Fruit fly (Drosophila melanogaster): ENCODE data around the gene CG17780.

CG17780 gene

DNA sequence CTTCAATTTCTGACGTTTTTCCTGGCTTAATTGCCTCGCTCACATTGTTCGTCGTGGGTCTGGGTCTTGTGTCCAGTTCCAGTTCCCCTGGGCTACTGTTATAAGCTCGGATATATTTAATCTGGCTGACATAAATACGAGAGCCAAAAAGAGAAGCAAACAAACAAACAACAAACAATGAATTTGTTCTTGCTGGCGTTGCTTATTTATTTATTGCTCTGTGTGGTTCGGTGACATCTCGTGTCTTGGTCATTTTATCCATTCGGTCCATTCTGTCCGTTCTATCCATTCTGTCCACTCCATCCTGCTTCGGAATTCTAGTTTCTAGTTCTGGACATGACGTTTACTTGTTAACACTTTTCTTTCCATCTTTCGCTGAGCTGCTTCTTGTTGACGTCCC, at the start of gene CG17780:
Gene CG17780, minus strand, starts transcription at position 101 of the 400 bp plus-strand sequence.
- no peak for TF ChIP-seq insv (optimal IDR thresholded peaks at IDR 0.05)
- TF ChIP-seq h (optimal IDR thresholded peaks at IDR 0.05): no peak
- TF ChIP-seq Myc (optimal IDR thresholded peaks at IDR 0.05): no peak
- no peak for TF ChIP-seq psq (optimal IDR thresholded peaks at IDR 0.05)

DNA sequence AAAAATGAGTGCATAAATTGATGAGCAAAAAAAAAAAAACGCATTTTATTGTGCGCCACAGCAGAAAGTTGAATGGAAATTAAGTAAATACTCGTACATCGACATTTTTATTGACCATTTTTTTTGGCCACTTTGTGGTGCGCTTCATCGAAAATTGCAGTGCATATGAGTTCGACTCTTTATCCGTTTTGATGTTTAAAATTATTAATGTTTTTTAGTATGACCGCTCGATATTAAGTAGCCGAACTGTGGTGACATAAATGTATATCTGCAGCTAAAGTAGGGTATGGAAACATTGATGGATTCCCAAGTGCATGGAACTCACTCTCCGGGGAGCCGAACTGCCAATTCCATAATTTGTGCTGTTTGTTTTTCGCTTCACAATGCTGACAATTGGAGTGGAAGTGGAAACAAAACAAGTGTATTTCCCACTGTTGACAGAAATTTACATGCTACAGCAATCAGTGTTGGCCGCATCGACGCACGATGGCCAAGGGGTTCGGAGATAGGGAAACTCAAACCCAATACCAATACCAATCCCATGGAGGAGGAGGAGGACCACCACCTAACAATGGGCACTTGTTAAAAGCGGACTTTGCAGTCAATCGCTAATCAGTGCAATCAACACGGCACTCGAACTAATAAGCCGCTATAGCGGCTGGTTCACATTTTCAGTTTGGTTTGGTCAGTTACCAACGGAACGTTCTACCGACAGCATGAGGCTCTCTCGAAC, 7.5 kb upstream of the CG17780 start, which contains the start of gene CG13616:
Gene CG13616, plus strand, starts transcription at position 683 of the 733 bp plus-strand sequence.
- TF ChIP-seq insv (optimal IDR thresholded peaks at IDR 0.05) (no peak), ttk (optimal IDR thresholded peaks at IDR 0.05) (no peak), Sin3A (optimal IDR thresholded peaks at IDR 0.05) (no peak), psq (optimal IDR thresholded peaks at IDR 0.05) (no peak), Myc (optimal IDR thresholded peaks at IDR 0.05) (no peak), h (optimal IDR thresholded peaks at IDR 0.05) (no peak)

DNA sequence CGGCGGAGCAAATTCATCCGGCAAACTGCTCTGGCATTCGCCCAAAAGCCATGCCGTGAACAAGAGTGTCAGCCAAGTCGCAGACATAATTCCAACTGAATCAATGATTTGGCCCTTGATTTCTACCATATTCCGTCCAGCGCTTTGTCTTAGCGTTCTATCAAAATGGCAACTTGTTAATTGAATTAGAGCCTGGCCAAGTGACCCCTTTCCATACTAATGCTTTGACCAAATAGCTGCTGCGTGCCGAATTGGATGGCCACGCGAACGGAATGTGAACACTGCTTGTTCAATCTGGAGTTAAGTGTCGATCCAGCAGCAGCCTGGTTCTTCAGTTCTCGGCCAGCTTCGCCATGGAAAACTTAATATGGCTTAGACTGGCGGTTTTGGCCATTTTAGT, 5.4 kb upstream of the CG17780 start, which contains the start of the genes CG5768 and CG13615:
Gene CG5768, minus strand, starts transcription at position 101 of the 400 bp plus-strand sequence.
Gene CG13615, plus strand, starts transcription at position 280 of the 400 bp plus-strand sequence.
- TF ChIP-seq insv (optimal IDR thresholded peaks at IDR 0.05) (no peak), Sin3A (optimal IDR thresholded peaks at IDR 0.05) (no peak), psq (optimal IDR thresholded peaks at IDR 0.05) (no peak), h (optimal IDR thresholded peaks at IDR 0.05) (no peak), ttk (optimal IDR thresholded peaks at IDR 0.05) (no peak), Myc (optimal IDR thresholded peaks at IDR 0.05) (no peak)

DNA sequence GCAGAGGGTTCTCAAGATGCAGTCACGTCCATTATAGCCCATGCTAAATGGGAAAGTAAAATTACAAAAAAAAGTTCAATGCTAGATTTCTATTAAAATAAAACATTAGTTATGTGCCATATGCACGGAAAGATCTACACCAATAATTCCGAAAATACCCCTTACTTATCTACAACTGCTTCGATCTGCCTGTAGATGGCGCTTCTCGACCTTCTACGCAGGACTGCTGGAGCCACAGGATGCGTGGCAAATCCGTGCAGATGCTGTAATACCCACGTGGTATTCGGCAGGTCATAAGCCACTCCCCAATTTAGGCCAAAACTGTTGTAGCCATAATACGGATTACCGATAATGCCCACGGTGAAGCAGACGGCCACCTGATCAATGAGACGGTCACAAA, 1.6 kb upstream of the CG17780 start:
- TF ChIP-seq insv (optimal IDR thresholded peaks at IDR 0.05) (no peak), h (optimal IDR thresholded peaks at IDR 0.05) (no peak), Sin3A (optimal IDR thresholded peaks at IDR 0.05) (no peak), psq (optimal IDR thresholded peaks at IDR 0.05) (no peak), Myc (optimal IDR thresholded peaks at IDR 0.05) (no peak)

DNA sequence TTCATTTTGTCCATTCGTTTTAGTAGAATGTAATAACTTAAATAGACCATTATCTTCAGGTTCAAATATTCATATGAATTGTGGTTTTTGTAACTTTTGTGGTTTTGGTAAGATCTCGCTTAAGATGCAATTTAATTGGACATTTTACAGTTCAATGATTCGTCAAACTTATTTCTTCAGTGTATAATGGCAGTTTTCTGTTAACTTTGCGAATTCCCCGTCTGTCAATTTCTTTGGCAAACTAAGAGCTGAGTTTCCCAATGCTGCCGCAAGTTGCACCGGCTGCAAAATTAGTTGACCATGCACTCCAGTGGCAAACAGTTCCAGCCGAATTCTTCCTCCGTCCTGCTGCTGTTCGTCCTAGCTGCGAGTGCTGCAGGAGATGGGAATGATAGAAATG, 8.3 kb downstream of the CG17780 start, which contains the start of gene CG33342:
Gene CG33342, plus strand, starts transcription at position 301 of the 400 bp plus-strand sequence.
- TF ChIP-seq insv (optimal IDR thresholded peaks at IDR 0.05): no peak
- no peak for TF ChIP-seq Sin3A (optimal IDR thresholded peaks at IDR 0.05)
- TF ChIP-seq Myc (optimal IDR thresholded peaks at IDR 0.05): no peak

DNA sequence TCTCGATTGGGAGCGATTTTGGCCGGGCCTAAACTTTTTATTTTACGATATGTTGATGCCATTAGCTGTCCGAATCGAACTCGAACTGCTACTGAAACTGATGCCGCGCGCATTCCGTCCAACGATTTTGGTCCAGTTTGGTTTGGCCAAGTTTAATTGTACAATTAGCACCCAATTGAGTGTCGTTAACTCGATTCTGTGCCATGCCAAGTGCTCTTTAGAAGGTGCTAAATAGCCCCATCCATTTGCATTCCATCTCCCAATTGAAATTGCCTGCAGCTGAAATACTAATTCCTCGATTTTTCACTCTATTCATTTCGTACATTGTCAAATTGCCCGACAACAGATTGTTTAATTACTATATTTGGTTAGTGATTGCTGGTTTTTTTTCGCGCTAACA, 9.3 kb downstream of the CG17780 start, which contains the start of gene CG17781:
Gene CG17781, minus strand, starts transcription at position 101 of the 400 bp plus-strand sequence.
- TF ChIP-seq Myc (optimal IDR thresholded peaks at IDR 0.05): no peak
- TF ChIP-seq insv (optimal IDR thresholded peaks at IDR 0.05): no peak
- TF ChIP-seq h (optimal IDR thresholded peaks at IDR 0.05): no peak
- TF ChIP-seq ttk (optimal IDR thresholded peaks at IDR 0.05): no peak

DNA sequence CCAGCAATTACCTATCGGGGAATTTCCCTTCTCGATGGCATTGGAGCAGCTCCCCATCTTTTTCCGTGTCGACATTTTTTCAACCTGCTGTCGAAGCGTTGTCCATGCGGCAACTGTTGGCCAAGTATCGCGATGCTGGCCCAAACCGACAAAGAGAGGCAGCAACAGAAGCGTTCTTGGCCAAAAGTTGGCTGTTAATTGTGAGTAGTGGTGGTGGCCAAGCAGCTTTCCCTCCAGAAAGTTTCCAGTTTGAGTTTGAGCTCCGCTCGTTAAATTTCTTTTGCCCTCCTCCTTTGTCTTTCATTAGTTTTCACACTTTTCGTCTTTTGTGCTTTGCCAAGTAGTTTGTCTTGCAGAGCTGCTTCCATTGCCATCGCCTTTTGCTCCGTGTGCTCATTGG, 12.2 kb downstream of the CG17780 start, which contains the start of gene CG17782:
Gene CG17782, minus strand, starts transcription at position 101 of the 400 bp plus-strand sequence.
- TF ChIP-seq psq (optimal IDR thresholded peaks at IDR 0.05) (no peak), Myc (optimal IDR thresholded peaks at IDR 0.05) (no peak), Sin3A (optimal IDR thresholded peaks at IDR 0.05) (no peak), insv (optimal IDR thresholded peaks at IDR 0.05) (no peak), h (optimal IDR thresholded peaks at IDR 0.05) (no peak), ttk (optimal IDR thresholded peaks at IDR 0.05) (no peak)

DNA sequence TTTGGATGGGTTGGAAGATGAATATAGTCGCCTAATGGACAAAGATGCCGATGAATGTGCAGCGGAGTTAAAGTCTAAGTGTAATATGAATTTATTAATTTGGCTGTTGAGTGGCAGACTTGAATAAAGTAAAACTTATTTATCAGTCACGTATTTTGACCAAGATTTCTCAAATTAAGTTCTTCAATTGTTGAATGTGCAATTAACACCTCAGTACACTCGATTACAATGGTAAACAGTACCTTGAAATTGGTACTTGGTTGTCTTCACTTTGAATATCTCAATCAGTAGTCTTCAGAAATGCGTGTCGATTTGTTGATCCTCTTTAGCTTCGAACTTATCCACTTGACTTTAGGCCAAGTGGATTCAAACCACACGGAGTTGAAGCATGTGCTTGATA, 15.6 kb downstream of the CG17780 start, which contains the start of gene CG13614:
Gene CG13614, plus strand, starts transcription at position 301 of the 400 bp plus-strand sequence.
- TF ChIP-seq ttk (optimal IDR thresholded peaks at IDR 0.05) (no peak), Sin3A (optimal IDR thresholded peaks at IDR 0.05) (no peak), insv (optimal IDR thresholded peaks at IDR 0.05) (no peak), h (optimal IDR thresholded peaks at IDR 0.05) (no peak)

DNA sequence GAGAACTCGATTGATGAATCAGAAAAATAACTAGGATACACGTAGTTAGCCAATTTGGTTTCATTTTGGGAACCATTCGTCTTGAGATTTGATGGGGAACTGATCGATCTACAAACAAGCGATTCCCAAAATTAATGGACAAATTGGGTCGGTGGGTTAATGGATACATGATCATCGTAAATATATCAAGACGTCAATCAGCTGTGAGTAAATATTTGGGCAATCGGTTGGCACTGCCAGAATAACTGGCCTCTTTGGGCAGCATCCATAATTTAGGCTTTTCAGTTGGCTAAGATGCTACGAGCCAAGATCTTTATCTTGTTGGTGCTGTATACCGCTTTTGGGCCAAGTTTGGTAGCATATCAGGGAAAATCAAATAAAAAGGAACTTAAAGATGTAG, 16.8 kb downstream of the CG17780 start, which contains the start of the genes CG42812 and CG33341:
Gene CG42812, minus strand, starts transcription at position 101 of the 400 bp plus-strand sequence.
Gene CG33341, plus strand, starts transcription at position 295 of the 400 bp plus-strand sequence.
- TF ChIP-seq insv (optimal IDR thresholded peaks at IDR 0.05): no peak
- TF ChIP-seq h (optimal IDR thresholded peaks at IDR 0.05): no peak
- TF ChIP-seq ttk (optimal IDR thresholded peaks at IDR 0.05): no peak
- no peak for TF ChIP-seq Sin3A (optimal IDR thresholded peaks at IDR 0.05)
- TF ChIP-seq psq (optimal IDR thresholded peaks at IDR 0.05): no peak
- TF ChIP-seq Myc (optimal IDR thresholded peaks at IDR 0.05): no peak

DNA sequence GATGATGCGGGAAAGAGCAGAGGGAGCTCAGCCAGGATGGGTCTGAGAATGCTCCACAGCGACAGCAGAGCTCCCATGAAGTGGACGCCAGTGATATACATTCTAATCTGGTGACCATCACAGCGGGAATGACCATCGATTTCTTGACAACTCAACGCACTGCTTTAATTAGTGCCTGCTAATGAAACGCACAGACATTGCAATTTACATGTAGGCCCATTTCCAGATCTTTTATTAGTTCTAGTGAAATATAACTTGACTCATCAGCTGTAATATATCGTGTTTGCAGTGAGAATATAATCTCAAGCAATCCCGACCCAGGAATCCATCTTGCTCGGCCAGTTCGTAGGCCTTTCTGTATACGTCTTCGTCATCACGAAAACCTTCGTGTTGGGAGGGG, 17.7 kb downstream of the CG17780 start, which contains the start of gene CG42811:
Gene CG42811, minus strand, starts transcription at position 101 of the 400 bp plus-strand sequence.
- TF ChIP-seq ttk (optimal IDR thresholded peaks at IDR 0.05) (no peak), h (optimal IDR thresholded peaks at IDR 0.05) (no peak), psq (optimal IDR thresholded peaks at IDR 0.05) (no peak), Sin3A (optimal IDR thresholded peaks at IDR 0.05) (no peak), Myc (optimal IDR thresholded peaks at IDR 0.05) (no peak), insv (optimal IDR thresholded peaks at IDR 0.05) (no peak)

DNA sequence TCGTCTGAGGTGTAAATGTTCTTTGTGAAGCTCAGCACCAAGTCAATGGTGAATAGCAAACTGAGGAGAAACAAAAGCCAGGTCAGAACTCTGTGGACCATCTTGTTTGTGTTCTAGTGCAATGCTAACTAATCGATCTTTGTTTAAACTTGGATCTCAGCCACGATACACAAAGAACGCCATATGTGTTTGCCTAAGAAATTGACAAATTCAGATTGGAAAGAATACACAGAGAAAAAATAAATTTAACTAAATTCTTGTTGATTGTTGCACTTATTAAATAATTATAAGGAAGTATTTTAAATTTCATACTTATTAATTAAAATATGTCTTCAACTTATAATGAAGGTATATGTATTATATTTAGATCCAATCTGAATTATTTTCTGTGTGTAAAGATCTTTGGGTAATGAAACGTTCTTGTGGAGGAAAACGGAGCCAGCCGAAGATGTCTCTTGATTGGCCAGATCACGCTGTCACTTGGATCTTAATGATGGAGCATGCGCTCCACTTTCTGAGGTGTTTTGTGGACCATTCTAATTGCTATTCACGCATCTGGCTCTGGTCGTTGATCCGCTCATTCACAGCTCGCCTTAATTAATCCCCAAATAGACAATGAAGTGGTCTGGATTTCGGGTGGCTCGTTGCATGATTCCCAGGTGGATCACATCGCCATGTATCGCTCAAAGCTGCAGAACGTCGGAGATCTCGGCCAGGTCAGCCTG, 19.8 kb downstream of the CG17780 start, which contains the start of the genes CG17784 and CG13613:
Gene CG17784, minus strand, starts transcription at position 101 of the 725 bp plus-strand sequence.
Gene CG13613, plus strand, starts transcription at position 675 of the 725 bp plus-strand sequence.
- TF ChIP-seq psq (optimal IDR thresholded peaks at IDR 0.05): no peak
- TF ChIP-seq h (optimal IDR thresholded peaks at IDR 0.05): no peak

DNA sequence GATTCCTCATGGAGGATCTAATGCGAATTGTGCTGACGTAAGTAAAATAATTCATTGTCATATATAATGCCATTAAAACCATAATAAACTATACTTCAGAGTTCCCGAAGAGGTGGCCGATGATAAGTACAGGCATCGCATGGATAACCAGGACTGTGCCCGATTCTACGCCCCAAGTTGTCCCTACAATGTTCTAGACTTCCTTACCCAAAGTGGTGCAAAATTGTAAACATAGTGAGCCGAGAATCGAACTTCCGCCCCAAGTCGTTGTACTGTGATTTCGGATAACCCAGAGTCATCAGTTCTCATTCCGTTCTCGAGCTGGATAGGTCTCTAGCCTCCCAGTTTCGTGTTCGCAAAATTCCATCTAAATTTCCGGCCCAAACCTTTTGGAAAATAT, 22.0 kb downstream of the CG17780 start, which contains the start of gene CG33340:
Gene CG33340, plus strand, starts transcription at position 301 of the 400 bp plus-strand sequence.
- TF ChIP-seq Sin3A (optimal IDR thresholded peaks at IDR 0.05) (no peak), Myc (optimal IDR thresholded peaks at IDR 0.05) (no peak), insv (optimal IDR thresholded peaks at IDR 0.05) (no peak), ttk (optimal IDR thresholded peaks at IDR 0.05) (no peak), psq (optimal IDR thresholded peaks at IDR 0.05) (no peak), h (optimal IDR thresholded peaks at IDR 0.05) (no peak)

Measured in Kc167 (cell line).